Fruit fly (Drosophila melanogaster): ENCODE results near the gene Dad.

Gene Dad

dm6 chr3R:17079859-17080255 lies 26.1 kb downstream of the Dad start, which contains the start of the genes Keap1 and kuk (continued):
- peak; percentile 58 for TF ChIP-seq CG12155 (GFP tag; optimal IDR thresholded peaks at IDR 0.05)
- no peak for TF ChIP-seq odd (GFP tag; optimal IDR thresholded peaks at IDR 0.05)
- peak; percentile 48 for TF ChIP-seq Antp (GFP tag; optimal IDR thresholded peaks at IDR 0.05)
- TF ChIP-seq CG12769 (tag; optimal IDR thresholded peaks at IDR 0.05) = no peak
- TF ChIP-seq CG4854 (GFP tag; optimal IDR thresholded peaks at IDR 0.05) = no peak
- TF ChIP-seq sim (GFP tag; IDR thresholded peaks at IDR 0.05) = no peak
- peak; percentile 99 for TF ChIP-seq CG10267 (tag; optimal IDR thresholded peaks at IDR 0.05)
- TF ChIP-seq lmd (GFP tag; IDR thresholded peaks at IDR 0.05) = peak; percentile 46; the same call in 1 of the 2 replicates
- TF ChIP-seq CG9215 (GFP tag; IDR thresholded peaks at IDR 0.05) = peak; percentile 43
- peak; percentile 44 to 65 for TF ChIP-seq chif (GFP tag; optimal IDR thresholded peaks at IDR 0.05)
- peak; percentile 4 for TF ChIP-seq HLHmδ (GFP tag; optimal IDR thresholded peaks at IDR 0.05)
- TF ChIP-seq CG9817 (tag; optimal IDR thresholded peaks at IDR 0.05) = peak; percentile 54
- no peak for TF ChIP-seq CG13296 (GFP tag; optimal IDR thresholded peaks at IDR 0.05)
- no peak for TF ChIP-seq Side (GFP tag; optimal IDR thresholded peaks at IDR 0.05)
- peak; percentile 6 for TF ChIP-seq Blimp-1 (GFP tag; optimal IDR thresholded peaks at IDR 0.05)
- TF ChIP-seq CG11560 (tag; IDR thresholded peaks at IDR 0.05) = peak; percentile 13; the same call in 1 of the 3 replicates
- TF ChIP-seq CG8089 (GFP tag; optimal IDR thresholded peaks at IDR 0.05) = peak; percentile 24
- TF ChIP-seq CG17829 (tag; optimal IDR thresholded peaks at IDR 0.05) = peak; percentile 43
- TF ChIP-seq eve (GFP tag; optimal IDR thresholded peaks at IDR 0.05) = no peak
- TF ChIP-seq da (GFP tag; optimal IDR thresholded peaks at IDR 0.05) = peak; percentile 3
- peak; percentile 28 for TF ChIP-seq CG12071 (GFP tag; optimal IDR thresholded peaks at IDR 0.05)
- peak; percentile 74 for TF ChIP-seq CG15514 (GFP tag; optimal IDR thresholded peaks at IDR 0.05)
- peak; percentile 57 for TF ChIP-seq CG12942 (GFP tag; optimal IDR thresholded peaks at IDR 0.05)
- no peak for TF ChIP-seq Nf-YA (GFP tag; IDR thresholded peaks at IDR 0.05)
- peak in 1 of 2 experiments; percentile 69 for TF ChIP-seq Hr51 (GFP tag; optimal IDR thresholded peaks at IDR 0.05)
- TF ChIP-seq ci (GFP tag; IDR thresholded peaks at IDR 0.05) = peak; percentile 64
- peak; percentile 37 for TF ChIP-seq Fer1 (GFP tag; optimal IDR thresholded peaks at IDR 0.05)
- no peak for TF ChIP-seq MESR4 (GFP tag; optimal IDR thresholded peaks at IDR 0.05)
- peak; percentile 44; the same call in 1 of the 3 replicates for TF ChIP-seq so (GFP tag; IDR thresholded peaks at IDR 0.05)
- TF ChIP-seq CG9609 (GFP tag; optimal IDR thresholded peaks at IDR 0.05) = peak; percentile 53
- TF ChIP-seq tio (GFP tag; optimal IDR thresholded peaks at IDR 0.05) = peak; percentile 64
- no peak for TF ChIP-seq CG7987 (GFP tag; optimal IDR thresholded peaks at IDR 0.05)
- TF ChIP-seq CG3726 (GFP tag; IDR thresholded peaks at IDR 0.05) = no peak
- peak; percentile 73 for TF ChIP-seq Sry-δ (GFP tag; optimal IDR thresholded peaks at IDR 0.05)
- no peak for TF ChIP-seq aop (GFP tag; IDR thresholded peaks at IDR 0.05)
- TF ChIP-seq gsb-n (tag; optimal IDR thresholded peaks at IDR 0.05) = peak; percentile 56
- peak; percentile 23 for TF ChIP-seq CG16863 (GFP tag; optimal IDR thresholded peaks at IDR 0.05)
- TF ChIP-seq CG4282 (GFP tag; optimal IDR thresholded peaks at IDR 0.05) = no peak
- no peak for TF ChIP-seq Gsc (GFP tag; IDR thresholded peaks at IDR 0.05)
- peak; percentile 67 for TF ChIP-seq CG3838 (GFP tag; optimal IDR thresholded peaks at IDR 0.05)
- no peak for TF ChIP-seq disco-r (GFP tag; optimal IDR thresholded peaks at IDR 0.05)
- TF ChIP-seq C15 (GFP tag; IDR thresholded peaks at IDR 0.05) = no peak
- no peak for TF ChIP-seq sima (GFP tag; optimal IDR thresholded peaks at IDR 0.05)
- no peak for TF ChIP-seq Ssrp (tag; optimal IDR thresholded peaks at IDR 0.05)
- TF ChIP-seq tx (GFP tag; optimal IDR thresholded peaks at IDR 0.05) = peak; percentile 51
- no peak for TF ChIP-seq jing (GFP tag; optimal IDR thresholded peaks at IDR 0.05)
- peak; percentile 11 for TF ChIP-seq CG17802 (tag; optimal IDR thresholded peaks at IDR 0.05)
- TF ChIP-seq CG4424 (GFP tag; optimal IDR thresholded peaks at IDR 0.05) = peak; percentile 30
- no peak for TF ChIP-seq NK7.1 (GFP tag; optimal IDR thresholded peaks at IDR 0.05)
- TF ChIP-seq CG18619 (GFP tag; optimal IDR thresholded peaks at IDR 0.05) = peak; percentile 20
- TF ChIP-seq CG12104 (GFP tag; optimal IDR thresholded peaks at IDR 0.05) = peak; percentile 51
- no peak for TF ChIP-seq dmrt99B (tag; optimal IDR thresholded peaks at IDR 0.05)

All from whole organism, embryonic.